Worm (Caenorhabditis elegans) whole organism, L3 larva: ENCODE results near the gene swan-1.

Source experiments
- fos-1 ChIP-seq: fragments of 150-350 bp; optimal IDR thresholded peaks from 2 replicates; lab custom pipeline; 2014; ENCODE audit warnings: missing biosample characterization, missing genetic modification characterization
- lin-39 ChIP-seq: fragments of 150-350 bp; optimal IDR thresholded peaks from 2 replicates; lab custom pipeline; 2018; ENCODE audit warnings: missing biosample characterization, missing genetic modification reagents, missing genetic modification characterization
- nfya-1 ChIP-seq: sonication (generic microtip); optimal IDR thresholded peaks from 2 replicates; lab custom pipeline; 2017; ENCODE audit warnings: missing genetic modification characterization, mild to moderate bottlenecking, missing compliant biosample characterization, antibody characterized with exemption, moderate library complexity; ENCODE audit not compliant: insufficient read depth
- pqm-1 ChIP-seq: fragments of 150-350 bp; optimal IDR thresholded peaks from 2 replicates; lab custom pipeline; 2017; ENCODE audit warnings: missing biosample characterization, missing genetic modification characterization, inconsistent platforms
- snpc-4 ChIP-seq: fragments of 150-350 bp; optimal IDR thresholded peaks from 2 replicates; lab custom pipeline; 2014; ENCODE audit warnings: missing biosample characterization, missing genetic modification characterization
- unc-39 ChIP-seq: sonication (generic microtip); optimal IDR thresholded peaks from 4 replicates; lab custom pipeline; 2017; ENCODE audit warnings: missing biosample characterization, missing genetic modification characterization
- zag-1 ChIP-seq: fragments of 150-350 bp; optimal IDR thresholded peaks from 2 replicates; lab custom pipeline; 2014; ENCODE audit warnings: missing biosample characterization, missing genetic modification characterization

DNA sequence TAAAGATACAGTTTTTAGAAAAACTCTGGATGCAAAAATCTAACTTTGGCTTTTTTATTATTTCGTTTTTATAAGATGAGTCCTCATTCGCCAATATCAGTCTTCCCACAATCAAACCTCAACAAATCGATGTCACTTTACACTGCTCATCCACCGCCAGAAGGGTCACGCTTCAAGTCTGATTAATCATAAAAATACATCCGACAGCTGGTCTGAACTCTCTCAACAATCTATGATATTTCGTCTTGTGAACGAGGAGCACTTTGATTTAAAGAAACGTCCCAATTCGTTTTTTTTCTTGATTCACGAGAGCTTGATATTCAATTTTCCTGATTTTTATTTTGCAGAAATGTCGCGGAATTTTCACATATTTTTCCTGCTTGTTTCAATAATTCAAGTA lies 20.9 kb upstream of the swan-1 start, which contains the start of gene nrf-5:
- TF ChIP-seq zag-1 (tag; lab: Kevin White, UChicago) = no peak
- no peak for TF ChIP-seq snpc-4
- no peak for TF ChIP-seq nfya-1 (tag; lab: Kevin White, UChicago)
- TF ChIP-seq pqm-1 (tag; lab: Kevin White, UChicago) = no peak
- TF ChIP-seq lin-39 = no peak
- TF ChIP-seq unc-39 (tag; lab: Kevin White, UChicago) = no peak
- TF ChIP-seq fos-1 (tag; lab: Kevin White, UChicago) = no peak
